Fruit fly (Drosophila melanogaster): ENCODE measurements around the gene Hmr.

dm6 chrX:10613568-10613967 lies 17.9 kb upstream of the Hmr start:
- TF ChIP-seq CG15710 (tag; optimal IDR thresholded peaks at IDR 0.05) (no peak), CG4496 (GFP tag; IDR thresholded peaks at IDR 0.05) (no peak), CG17806 (tag; optimal IDR thresholded peaks at IDR 0.05) (no peak), CG12605 (GFP tag; IDR thresholded peaks at IDR 0.05) (no peak), EcR (GFP tag; optimal IDR thresholded peaks at IDR 0.05) (no peak)
